Fruit fly (Drosophila melanogaster): ENCODE data around the gene CG31642.

dm6 chr2L:6165686-6166085, 47.4 kb downstream of the CG31642 start:
- TF ChIP-seq achi (GFP tag; optimal IDR thresholded peaks at IDR 0.05), result peak; percentile 61
- peak; percentile 75 for TF ChIP-seq CG3919 (GFP tag; optimal IDR thresholded peaks at IDR 0.05)
- peak; percentile 77 for TF ChIP-seq Sox102F (GFP tag; optimal IDR thresholded peaks at IDR 0.05)
- TF ChIP-seq spab (GFP tag; optimal IDR thresholded peaks at IDR 0.05), result peak; percentile 66

Measured in whole organism, prepupa.